Worm (Caenorhabditis elegans) whole organism, young adult: ENCODE measurements around the gene srh-98.

Source experiments
- B0019.2 ChIP-seq: fragments of 200-800 bp; sonication (Bioruptor generic); conservative IDR thresholded peaks from 2 replicates; pipeline ENCODE4 v1.3.6; 2022; ENCODE audit warnings: missing genetic modification reagents, missing genetic modification characterization, missing compliant biosample characterization
- B0336.3 ChIP-seq: fragments of 200-800 bp; sonication (Bioruptor generic); IDR thresholded peaks from 2 replicates; pipeline ENCODE4 v1.3.6; 2022; ENCODE audit warnings: missing genetic modification characterization, missing compliant biosample characterization
- C06A6.2 ChIP-seq: fragments of 200-800 bp; sonication (Bioruptor generic); conservative IDR thresholded peaks from 2 replicates; pipeline ENCODE4 v1.3.6; 2022; ENCODE audit warnings: missing genetic modification characterization, missing compliant biosample characterization
- F22D6.2 ChIP-seq: sonication (generic microtip); optimal IDR thresholded peaks from 2 replicates; lab custom pipeline; 2016; ENCODE audit warnings: mild to moderate bottlenecking, missing genetic modification characterization, missing compliant biosample characterization
- F37B4.10 ChIP-seq: fragments of 200-800 bp; sonication (Bioruptor generic); IDR thresholded peaks from 2 replicates; pipeline ENCODE4 v1.3.6; 2022; ENCODE audit warnings: missing genetic modification characterization, missing compliant biosample characterization
- F52B5.7 ChIP-seq: sonication (generic microtip); optimal IDR thresholded peaks from 2 replicates; lab custom pipeline; 2016; ENCODE audit warnings: mild to moderate bottlenecking, missing genetic modification characterization, missing compliant biosample characterization
- F57A8.1 ChIP-seq: fragments of 200-800 bp; sonication (Bioruptor generic); optimal IDR thresholded peaks from 2 replicates; lab custom pipeline; 2018; ENCODE audit warnings: mild to moderate bottlenecking, missing genetic modification characterization, moderate library complexity, missing compliant biosample characterization
- T26A5.8 ChIP-seq: sonication (generic microtip); optimal IDR thresholded peaks from 2 replicates; lab custom pipeline; 2016; ENCODE audit warnings: missing genetic modification characterization, missing compliant biosample characterization
- Y53G8AR.9 ChIP-seq: fragments of 200-800 bp; sonication (Bioruptor generic); conservative IDR thresholded peaks from 2 replicates; pipeline ENCODE4 v1.3.6; 2022; ENCODE audit warnings: missing genetic modification reagents, missing genetic modification characterization, missing compliant biosample characterization
- Y67H2A.10 ChIP-seq: fragments of 200-800 bp; sonication (Bioruptor generic); conservative IDR thresholded peaks from 2 replicates; pipeline ENCODE4 v1.3.6; 2022; ENCODE audit warnings: missing genetic modification reagents, missing genetic modification characterization, missing compliant biosample characterization
- aptf-3 ChIP-seq: fragments of 200-800 bp; sonication (Bioruptor generic); IDR thresholded peaks from 2 replicates; pipeline ENCODE4 v1.3.6; 2022; ENCODE audit warnings: missing genetic modification characterization, missing compliant biosample characterization
- athp-1 ChIP-seq: sonication (generic microtip); optimal IDR thresholded peaks from 2 replicates; lab custom pipeline; 2017; ENCODE audit warnings: mild to moderate bottlenecking, missing genetic modification characterization, missing compliant biosample characterization
- bed-1 ChIP-seq: fragments of 200-800 bp; sonication (Bioruptor generic); IDR thresholded peaks from 2 replicates; pipeline ENCODE4 v1.3.6; 2022; ENCODE audit warnings: missing genetic modification reagents, missing genetic modification characterization, missing compliant biosample characterization
- cebp-1 ChIP-seq, 2 experiments: fragments of 200-800 bp in 1 of 2; sonication (Bioruptor generic) in 1 of 2; sonication (generic microtip) in 1 of 2; IDR thresholded peaks in 1 of 2; optimal IDR thresholded peaks in 1 of 2; 2 replicates each; pipeline versions ENCODE4 v1.3.6 to Lab custom; 2017 to 2022; ENCODE audit warnings: missing compliant biosample characterization in 2 of 2, missing genetic modification characterization in 2 of 2, mild to moderate bottlenecking in 1 of 2, missing genetic modification reagents in 1 of 2, moderate library complexity in 1 of 2
- ceh-100 ChIP-seq: fragments of 200-800 bp; sonication (Bioruptor generic); IDR thresholded peaks from 2 replicates; pipeline ENCODE4 v1.3.6; 2022; ENCODE audit warnings: missing genetic modification reagents, missing genetic modification characterization, missing compliant biosample characterization
- ceh-58 ChIP-seq: fragments of 200-800 bp; sonication (Bioruptor generic); IDR thresholded peaks from 2 replicates; pipeline ENCODE4 v1.3.6; 2022; ENCODE audit warnings: missing genetic modification characterization, missing compliant biosample characterization
- die-1 ChIP-seq: sonication (generic microtip); optimal IDR thresholded peaks from 2 replicates; lab custom pipeline; 2016; ENCODE audit warnings: missing genotype, mild to moderate bottlenecking, missing genetic modification characterization, missing compliant biosample characterization
- dpff-1 ChIP-seq: sonication (generic microtip); optimal IDR thresholded peaks from 2 replicates; lab custom pipeline; 2017; ENCODE audit warnings: mild to moderate bottlenecking, missing genetic modification characterization, missing compliant biosample characterization
- efl-1 ChIP-seq: fragments of 150-350 bp; optimal IDR thresholded peaks from 2 replicates; lab custom pipeline; 2014; ENCODE audit warnings: missing biosample characterization, missing genetic modification reagents, missing genetic modification characterization
- egl-18 ChIP-seq: fragments of 200-800 bp; sonication (Bioruptor generic); IDR thresholded peaks from 2 replicates; pipeline ENCODE4 v1.3.6; 2022; ENCODE audit warnings: missing genetic modification reagents, missing genetic modification characterization, missing compliant biosample characterization
- fkh-3 ChIP-seq: sonication (generic microtip); optimal IDR thresholded peaks from 2 replicates; lab custom pipeline; 2016; ENCODE audit warnings: mild to moderate bottlenecking, missing genetic modification characterization, missing compliant biosample characterization
- hmg-1.2 ChIP-seq: fragments of 200-800 bp; sonication (Bioruptor generic); IDR thresholded peaks from 2 replicates; pipeline ENCODE4 v1.3.6; 2022; ENCODE audit warnings: missing genetic modification reagents, missing genetic modification characterization, missing compliant biosample characterization
- hmg-20 ChIP-seq: fragments of 200-800 bp; sonication (Bioruptor generic); IDR thresholded peaks from 2 replicates; pipeline ENCODE4 v1.3.6; 2022; ENCODE audit warnings: missing genetic modification reagents, missing genetic modification characterization, missing compliant biosample characterization
- lin-40 ChIP-seq: sonication (generic microtip); optimal IDR thresholded peaks from 2 replicates; lab custom pipeline; 2016; ENCODE audit warnings: missing genetic modification characterization, mild to moderate bottlenecking, missing compliant biosample characterization, missing genotype, missing genetic modification reagents
- lir-1 ChIP-seq: fragments of 200-800 bp; sonication (Bioruptor generic); conservative IDR thresholded peaks from 2 replicates; pipeline ENCODE4 v1.3.6; 2022; ENCODE audit warnings: missing genetic modification reagents, missing genetic modification characterization, missing compliant biosample characterization
- mel-28 ChIP-seq: sonication (generic microtip); optimal IDR thresholded peaks from 2 replicates; lab custom pipeline; 2016; ENCODE audit warnings: borderline replicate concordance, mild to moderate bottlenecking, missing genetic modification characterization, missing compliant biosample characterization
- nfya-2 ChIP-seq: fragments of 200-800 bp; sonication (Bioruptor generic); IDR thresholded peaks from 2 replicates; pipeline ENCODE4 v1.3.6; 2022; ENCODE audit warnings: missing genetic modification reagents, missing genetic modification characterization, missing compliant biosample characterization
- pbrm-1 ChIP-seq: fragments of 200-800 bp; sonication (Bioruptor generic); IDR thresholded peaks from 2 replicates; pipeline ENCODE4 v1.3.6; 2022; ENCODE audit warnings: missing genetic modification reagents, missing genetic modification characterization, missing compliant biosample characterization
- pha-4 ChIP-seq: fragments of 150-350 bp; sonication (generic microtip); optimal IDR thresholded peaks from 2 replicates; lab custom pipeline; 2014; ENCODE audit warnings: missing biosample characterization, missing genetic modification reagents, missing genetic modification characterization
- repo-1 ChIP-seq: sonication (generic microtip); optimal IDR thresholded peaks from 2 replicates; lab custom pipeline; 2017; ENCODE audit warnings: mild to moderate bottlenecking, missing genetic modification characterization, missing compliant biosample characterization
- rpc-1 ChIP-seq, 2 experiments: fragments of 150-350 bp in 1 of 2; sonication (generic microtip) in 1 of 2; optimal IDR thresholded peaks; 2 replicates each; lab custom pipeline; 2014 to 2018; ENCODE audit warnings: missing biosample characterization in 1 of 2, missing genetic modification characterization in 1 of 2, missing genetic modification reagents in 1 of 2, missing genotype in 1 of 2
- sea-2 ChIP-seq: fragments of 200-800 bp; sonication (Bioruptor generic); IDR thresholded peaks from 2 replicates; pipeline ENCODE4 v1.3.6; 2022; ENCODE audit warnings: missing genetic modification characterization, missing compliant biosample characterization
- snpc-1.1 ChIP-seq: sonication (generic microtip); optimal IDR thresholded peaks from 2 replicates; lab custom pipeline; 2017; ENCODE audit warnings: missing genetic modification characterization, mild to moderate bottlenecking, missing compliant biosample characterization, antibody characterized with exemption, moderate library complexity, missing genotype, missing genetic modification reagents; ENCODE audit not compliant: insufficient read depth
- snpc-4 ChIP-seq, 5 experiments: fragments of 150-350 bp in 1 of 5; sonication (generic microtip) in 4 of 5; optimal IDR thresholded peaks; 2 replicates each; lab custom pipeline; 2014 to 2018; ENCODE audit warnings: missing genetic modification characterization in 5 of 5, missing biosample characterization in 3 of 5, antibody characterized with exemption in 2 of 5, mild to moderate bottlenecking in 2 of 5, missing compliant biosample characterization in 2 of 5, missing genotype in 2 of 5, moderate library complexity in 2 of 5, missing genetic modification reagents in 1 of 5
- tbx-9 ChIP-seq: sonication (generic microtip); optimal IDR thresholded peaks from 2 replicates; lab custom pipeline; 2016; ENCODE audit warnings: borderline replicate concordance, missing genetic modification characterization, inconsistent platforms, missing compliant biosample characterization
- xnd-1 ChIP-seq: sonication (generic microtip); optimal IDR thresholded peaks from 2 replicates; lab custom pipeline; 2016; ENCODE audit warnings: missing genotype, missing genetic modification reagents, missing genetic modification characterization, missing compliant biosample characterization
- zim-3 ChIP-seq: sonication (generic microtip); optimal IDR thresholded peaks from 2 replicates; lab custom pipeline; 2017; ENCODE audit warnings: mild to moderate bottlenecking, missing genetic modification characterization, moderate library complexity, missing compliant biosample characterization
- ztf-18 ChIP-seq: sonication (generic microtip); optimal IDR thresholded peaks from 2 replicates; lab custom pipeline; 2016; ENCODE audit warnings: missing genotype, mild to moderate bottlenecking, missing genetic modification characterization, missing compliant biosample characterization
- ztf-25 ChIP-seq: fragments of 200-800 bp; sonication (Bioruptor generic); IDR thresholded peaks from 2 replicates; pipeline ENCODE4 v1.3.6; 2022; ENCODE audit warnings: missing genetic modification reagents, missing genetic modification characterization, missing compliant biosample characterization
- ztf-28 ChIP-seq: fragments of 200-800 bp; sonication (Bioruptor generic); IDR thresholded peaks from 2 replicates; pipeline ENCODE4 v1.3.6; 2022; ENCODE audit warnings: missing genetic modification reagents, missing genetic modification characterization, missing compliant biosample characterization

srh-98 gene

ce11 chrV:16202618-16203017, 32.9 kb downstream of the srh-98 start, which contains the start of gene F11A5.18:
TSS of gene F11A5.18 (plus strand) at chrV:16202918.
- no peak for TF ChIP-seq F57A8.1
- TF ChIP-seq sea-2 (GFP tag; lab: Robert Waterston, UW) = no peak
- no peak for TF ChIP-seq mel-28 (tag; lab: Kevin White, UChicago)
- TF ChIP-seq ceh-58 (GFP tag; lab: Robert Waterston, UW) = no peak
- TF ChIP-seq F52B5.7 (tag; lab: Kevin White, UChicago) = no peak
- TF ChIP-seq T26A5.8 (tag; lab: Kevin White, UChicago) = no peak

ce11 chrV:16201730-16202129, 33.8 kb downstream of the srh-98 start, which contains the start of gene F11A5.17:
TSS of gene F11A5.17 (plus strand) at chrV:16202030.
- TF ChIP-seq athp-1 = no peak
- TF ChIP-seq C06A6.2 (GFP tag; lab: Robert Waterston, UW) = no peak
- no peak for TF ChIP-seq xnd-1
- TF ChIP-seq ztf-18 (tag; lab: Kevin White, UChicago) = no peak
- TF ChIP-seq efl-1 (GFP tag; lab: Kevin White, UChicago) = no peak
- TF ChIP-seq repo-1 (tag; lab: Kevin White, UChicago) = no peak
- TF ChIP-seq die-1 (tag; lab: Kevin White, UChicago) = no peak
- no peak for TF ChIP-seq pha-4 (tag; lab: Kevin White, UChicago)
- no peak for TF ChIP-seq egl-18 (GFP tag; lab: Robert Waterston, UW)
- TF ChIP-seq hmg-1.2 (GFP tag; lab: Robert Waterston, UW) = no peak
- TF ChIP-seq zim-3 (tag; lab: Kevin White, UChicago) = no peak
- TF ChIP-seq lin-40 = no peak
- TF ChIP-seq bed-1 (GFP tag; lab: Robert Waterston, UW) = no peak
- TF ChIP-seq Y67H2A.10 = no peak
- TF ChIP-seq F22D6.2 (tag; lab: Kevin White, UChicago) = no peak
- no peak for TF ChIP-seq ceh-58 (GFP tag; lab: Robert Waterston, UW)
- no peak for TF ChIP-seq B0336.3 (GFP tag; lab: Robert Waterston, UW)
- TF ChIP-seq nfya-2 (GFP tag; lab: Robert Waterston, UW) = no peak
- no peak for TF ChIP-seq F37B4.10 (GFP tag; lab: Robert Waterston, UW)
- TF ChIP-seq cebp-1 (GFP tag; IDR thresholded peaks at IDR 0.05; lab: Robert Waterston, UW) = no peak
- TF ChIP-seq cebp-1 (tag; optimal IDR thresholded peaks at IDR 0.05; lab: Kevin White, UChicago) = no peak

ce11 chrV:16198016-16198415, 37.5 kb downstream of the srh-98 start, which contains the start of gene F11A5.5:
TSS of gene F11A5.5 (plus strand) at chrV:16198316.
- no peak for TF ChIP-seq lir-1
- no peak for TF ChIP-seq F22D6.2 (tag; lab: Kevin White, UChicago)

ce11 chrV:16195379-16195778, 40.2 kb downstream of the srh-98 start, which contains the start of gene rabr-3:
TSS of gene rabr-3 (plus strand) at chrV:16195679.
- TF ChIP-seq dpff-1 (no peak), aptf-3 (no peak), snpc-1.1 (tag; lab: Kevin White, UChicago) (no peak), snpc-4 (GFP tag; optimal IDR thresholded peaks at IDR 0.05; lab: Kevin White, UChicago) (no peak), snpc-4 (tag; optimal IDR thresholded peaks at IDR 0.05; lab: Kevin White, UChicago) (no peak), pha-4 (tag; lab: Kevin White, UChicago) (no peak), bed-1 (GFP tag; lab: Robert Waterston, UW) (no peak), ztf-25 (GFP tag; lab: Robert Waterston, UW) (no peak)

ce11 chrV:16194639-16195038, 40.9 kb downstream of the srh-98 start, which contains the start of gene rabr-4:
TSS of gene rabr-4 (plus strand) at chrV:16194939.
- TF ChIP-seq ceh-100 (GFP tag; lab: Robert Waterston, UW) (no peak), fkh-3 (tag; lab: Kevin White, UChicago) (no peak), B0019.2 (GFP tag; lab: Robert Waterston, UW) (no peak), Y53G8AR.9 (GFP tag; lab: Robert Waterston, UW) (no peak), tbx-9 (no peak), T26A5.8 (tag; lab: Kevin White, UChicago) (no peak), B0336.3 (GFP tag; lab: Robert Waterston, UW) (no peak), hmg-20 (GFP tag; lab: Robert Waterston, UW) (no peak), snpc-1.1 (tag; lab: Kevin White, UChicago) (no peak), lin-40 (no peak), ztf-28 (GFP tag; lab: Robert Waterston, UW) (no peak), pbrm-1 (GFP tag; lab: Robert Waterston, UW) (no peak), rpc-1 (optimal IDR thresholded peaks at IDR 0.05; lab: Kevin White, UChicago) (no peak), rpc-1 (tag; optimal IDR thresholded peaks at IDR 0.05; lab: Kevin White, UChicago) (no peak), pha-4 (tag; lab: Kevin White, UChicago) (no peak)
